Worm (Caenorhabditis elegans): ENCODE data around the gene unc-24.

- TF ChIP-seq sem-2 (GFP tag; optimal IDR thresholded peaks at IDR 0.05) (no peak), ces-1 (GFP tag; optimal IDR thresholded peaks at IDR 0.05) (no peak), ceh-43 (GFP tag; optimal IDR thresholded peaks at IDR 0.05) (no peak), mls-2 (tag; optimal IDR thresholded peaks at IDR 0.05) (no peak), ham-2 (GFP tag; optimal IDR thresholded peaks at IDR 0.05) (no peak)
These were observed 3.4 kb downstream of the unc-24 start for ce11 chrIV:7983021-7983420.
